Worm (Caenorhabditis elegans): ENCODE data around the gene mlcd-1.

DNA sequence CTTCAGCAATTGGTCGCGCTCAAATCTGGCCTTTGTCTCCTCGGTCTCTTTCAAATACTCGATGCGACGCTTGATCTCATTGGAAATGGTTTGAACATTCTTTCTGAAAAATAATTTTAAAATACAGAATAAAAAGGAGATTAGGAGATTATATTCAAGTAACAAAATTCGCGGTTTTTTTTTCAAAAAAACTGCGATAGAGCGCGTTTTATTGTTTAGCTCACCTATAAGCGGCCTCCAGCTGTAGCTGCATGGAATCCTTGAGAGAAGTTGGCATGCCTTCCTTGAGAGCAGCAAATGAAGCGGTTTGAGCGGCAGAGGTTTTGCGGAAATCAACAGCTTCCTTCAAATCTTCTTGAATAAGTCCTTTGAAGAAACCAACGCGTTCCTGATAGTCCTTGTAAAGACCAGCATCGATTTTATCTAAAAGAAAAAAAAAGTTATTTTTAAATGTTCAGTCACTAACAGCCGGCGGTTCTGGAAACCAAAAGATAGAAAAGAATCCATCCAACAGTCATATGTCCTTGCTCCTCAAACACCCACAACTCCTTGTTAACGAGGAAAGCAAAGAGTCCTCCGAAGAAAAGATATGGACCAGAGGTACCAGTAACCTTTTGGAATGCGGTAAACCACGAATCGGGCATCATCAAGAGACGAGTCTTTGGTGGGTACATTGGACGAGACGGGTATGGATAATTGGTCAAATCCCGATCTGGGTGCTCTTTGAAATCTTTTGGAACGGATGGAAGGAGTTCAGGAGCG lies 27.0 kb upstream of the mlcd-1 start:
- no peak for TF ChIP-seq ztf-11 (tag; optimal IDR thresholded peaks at IDR 0.05)
- TF ChIP-seq unc-62 (GFP tag; optimal IDR thresholded peaks at IDR 0.05): no peak
- TF ChIP-seq lin-32 (GFP tag; optimal IDR thresholded peaks at IDR 0.05): no peak
- no peak for TF ChIP-seq ces-1 (GFP tag; optimal IDR thresholded peaks at IDR 0.05)
- TF ChIP-seq pha-4 (tag; optimal IDR thresholded peaks at IDR 0.05): no peak
- no peak for TF ChIP-seq nhr-237 (tag; optimal IDR thresholded peaks at IDR 0.05)
